Worm (Caenorhabditis elegans) whole organism, young adult: ENCODE results near the gene xtr-1.

Experiments used
- B0035.1 ChIP-seq: sonication (generic microtip); optimal IDR thresholded peaks from 2 replicates; lab custom pipeline; 2016; ENCODE audit warnings: missing genetic modification characterization, mild to moderate bottlenecking, missing compliant biosample characterization, missing genotype, missing genetic modification reagents
- F22D6.2 ChIP-seq: sonication (generic microtip); optimal IDR thresholded peaks from 2 replicates; lab custom pipeline; 2016; ENCODE audit warnings: mild to moderate bottlenecking, missing genetic modification characterization, missing compliant biosample characterization
- K11D2.4 ChIP-seq: fragments of 200-800 bp; sonication (Bioruptor generic); IDR thresholded peaks from 2 replicates; pipeline ENCODE4 v1.3.6; 2022; ENCODE audit warnings: missing genetic modification reagents, missing genetic modification characterization, missing compliant biosample characterization
- K12H6.12 ChIP-seq: fragments of 200-800 bp; sonication (Bioruptor generic); optimal IDR thresholded peaks from 2 replicates; lab custom pipeline; 2018; ENCODE audit warnings: mild to moderate bottlenecking, missing genetic modification characterization, missing compliant biosample characterization
- T07F8.4 ChIP-seq: sonication (generic microtip); optimal IDR thresholded peaks from 2 replicates; lab custom pipeline; 2016; ENCODE audit warnings: mild to moderate bottlenecking, missing genetic modification characterization, moderate library complexity, missing compliant biosample characterization
- Y95B8A.8 ChIP-seq: fragments of 200-800 bp; sonication (Bioruptor generic); IDR thresholded peaks from 2 replicates; pipeline ENCODE4 v1.3.6; 2022; ENCODE audit warnings: missing genetic modification reagents, missing genetic modification characterization, missing compliant biosample characterization
- akir-1 ChIP-seq: fragments of 200-800 bp; sonication (Bioruptor generic); optimal IDR thresholded peaks from 2 replicates; lab custom pipeline; 2018; ENCODE audit warnings: mild to moderate bottlenecking, missing genetic modification characterization, moderate library complexity, missing compliant biosample characterization
- attf-5 ChIP-seq: fragments of 200-800 bp; sonication (Bioruptor generic); optimal IDR thresholded peaks from 2 replicates; lab custom pipeline; 2018; ENCODE audit warnings: mild to moderate bottlenecking, missing genetic modification characterization, missing compliant biosample characterization
- attf-6 ChIP-seq: fragments of 200-800 bp; sonication (Bioruptor generic); IDR thresholded peaks from 2 replicates; pipeline ENCODE4 v1.3.6; 2022; ENCODE audit warnings: missing genetic modification reagents, missing genetic modification characterization, missing compliant biosample characterization
- bed-1 ChIP-seq: fragments of 200-800 bp; sonication (Bioruptor generic); IDR thresholded peaks from 2 replicates; pipeline ENCODE4 v1.3.6; 2022; ENCODE audit warnings: missing genetic modification reagents, missing genetic modification characterization, missing compliant biosample characterization
- ceh-58 ChIP-seq: fragments of 200-800 bp; sonication (Bioruptor generic); IDR thresholded peaks from 2 replicates; pipeline ENCODE4 v1.3.6; 2022; ENCODE audit warnings: missing genetic modification characterization, missing compliant biosample characterization
- die-1 ChIP-seq: sonication (generic microtip); optimal IDR thresholded peaks from 2 replicates; lab custom pipeline; 2016; ENCODE audit warnings: missing genotype, mild to moderate bottlenecking, missing genetic modification characterization, missing compliant biosample characterization
- dpff-1 ChIP-seq: sonication (generic microtip); optimal IDR thresholded peaks from 2 replicates; lab custom pipeline; 2017; ENCODE audit warnings: mild to moderate bottlenecking, missing genetic modification characterization, missing compliant biosample characterization
- egl-44 ChIP-seq: fragments of 200-800 bp; sonication (Bioruptor generic); IDR thresholded peaks from 2 replicates; pipeline ENCODE4 v1.3.6; 2022; ENCODE audit warnings: missing genetic modification reagents, missing genetic modification characterization, missing compliant biosample characterization
- ekl-4 ChIP-seq: fragments of 200-800 bp; sonication (Bioruptor generic); IDR thresholded peaks from 2 replicates; pipeline ENCODE4 v1.3.6; 2022; ENCODE audit warnings: missing genetic modification reagents, missing genetic modification characterization, missing compliant biosample characterization
- him-1 ChIP-seq: sonication (generic microtip); optimal IDR thresholded peaks from 2 replicates; lab custom pipeline; 2016; ENCODE audit warnings: missing genotype, missing genetic modification reagents, missing genetic modification characterization, missing compliant biosample characterization
- hmg-20 ChIP-seq: fragments of 200-800 bp; sonication (Bioruptor generic); IDR thresholded peaks from 2 replicates; pipeline ENCODE4 v1.3.6; 2022; ENCODE audit warnings: missing genetic modification reagents, missing genetic modification characterization, missing compliant biosample characterization
- lag-1 ChIP-seq: fragments of 200-800 bp; sonication (Bioruptor generic); IDR thresholded peaks from 2 replicates; pipeline ENCODE4 v1.3.6; 2022; ENCODE audit warnings: missing genetic modification reagents, missing genetic modification characterization, missing compliant biosample characterization
- lin-26 ChIP-seq: fragments of 200-800 bp; sonication (Bioruptor generic); IDR thresholded peaks from 2 replicates; pipeline ENCODE4 v1.3.6; 2022; ENCODE audit warnings: missing genetic modification reagents, missing genetic modification characterization, missing compliant biosample characterization
- lin-54 ChIP-seq: fragments of 200-800 bp; sonication (Bioruptor generic); optimal IDR thresholded peaks from 2 replicates; lab custom pipeline; 2018; ENCODE audit warnings: mild to moderate bottlenecking, missing genetic modification characterization, missing compliant biosample characterization
- madf-10 ChIP-seq: sonication (generic microtip); optimal IDR thresholded peaks from 2 replicates; lab custom pipeline; 2016; ENCODE audit warnings: mild to moderate bottlenecking, missing genetic modification characterization, missing compliant biosample characterization
- madf-3 ChIP-seq: fragments of 200-800 bp; sonication (Bioruptor generic); IDR thresholded peaks from 2 replicates; pipeline ENCODE4 v1.3.6; 2022; ENCODE audit warnings: missing genetic modification reagents, missing genetic modification characterization, missing compliant biosample characterization
- madf-6 ChIP-seq: fragments of 200-800 bp; sonication (Bioruptor generic); IDR thresholded peaks from 2 replicates; pipeline ENCODE4 v1.3.6; 2022; ENCODE audit warnings: missing genetic modification reagents, missing genetic modification characterization, missing compliant biosample characterization
- mel-28 ChIP-seq: sonication (generic microtip); optimal IDR thresholded peaks from 2 replicates; lab custom pipeline; 2016; ENCODE audit warnings: borderline replicate concordance, mild to moderate bottlenecking, missing genetic modification characterization, missing compliant biosample characterization
- mes-4 ChIP-seq: sonication (generic microtip); optimal IDR thresholded peaks from 2 replicates; lab custom pipeline; 2016; ENCODE audit warnings: missing genotype, missing genetic modification characterization, missing compliant biosample characterization
- nhr-179 ChIP-seq: sonication (generic microtip); optimal IDR thresholded peaks from 2 replicates; lab custom pipeline; 2016; ENCODE audit warnings: mild to moderate bottlenecking, missing genetic modification characterization, missing compliant biosample characterization
- nhr-27 ChIP-seq: fragments of 200-800 bp; sonication (Bioruptor generic); optimal IDR thresholded peaks from 2 replicates; lab custom pipeline; 2018; ENCODE audit warnings: mild to moderate bottlenecking, missing genetic modification characterization, moderate library complexity, missing compliant biosample characterization
- nhr-80 ChIP-seq: sonication (generic microtip); optimal IDR thresholded peaks from 2 replicates; lab custom pipeline; 2016; ENCODE audit warnings: missing genetic modification characterization, missing compliant biosample characterization
- snpc-1.3 ChIP-seq: sonication (generic microtip); optimal IDR thresholded peaks from 2 replicates; lab custom pipeline; 2017; ENCODE audit warnings: missing genetic modification characterization, mild to moderate bottlenecking, missing compliant biosample characterization, antibody characterized with exemption, moderate library complexity, missing genotype, missing genetic modification reagents; ENCODE audit not compliant: insufficient read depth
- sptf-2 ChIP-seq: fragments of 200-800 bp; sonication (Bioruptor generic); optimal IDR thresholded peaks from 2 replicates; lab custom pipeline; 2018; ENCODE audit warnings: mild to moderate bottlenecking, missing genetic modification characterization, missing compliant biosample characterization
- tbx-9 ChIP-seq: sonication (generic microtip); optimal IDR thresholded peaks from 2 replicates; lab custom pipeline; 2016; ENCODE audit warnings: borderline replicate concordance, missing genetic modification characterization, inconsistent platforms, missing compliant biosample characterization
- zim-3 ChIP-seq: sonication (generic microtip); optimal IDR thresholded peaks from 2 replicates; lab custom pipeline; 2017; ENCODE audit warnings: mild to moderate bottlenecking, missing genetic modification characterization, moderate library complexity, missing compliant biosample characterization
- ztf-22 ChIP-seq: fragments of 200-800 bp; sonication (Bioruptor generic); optimal IDR thresholded peaks from 2 replicates; lab custom pipeline; 2018; ENCODE audit warnings: mild to moderate bottlenecking, missing genetic modification characterization, moderate library complexity, missing compliant biosample characterization

The xtr-1 gene

DNA sequence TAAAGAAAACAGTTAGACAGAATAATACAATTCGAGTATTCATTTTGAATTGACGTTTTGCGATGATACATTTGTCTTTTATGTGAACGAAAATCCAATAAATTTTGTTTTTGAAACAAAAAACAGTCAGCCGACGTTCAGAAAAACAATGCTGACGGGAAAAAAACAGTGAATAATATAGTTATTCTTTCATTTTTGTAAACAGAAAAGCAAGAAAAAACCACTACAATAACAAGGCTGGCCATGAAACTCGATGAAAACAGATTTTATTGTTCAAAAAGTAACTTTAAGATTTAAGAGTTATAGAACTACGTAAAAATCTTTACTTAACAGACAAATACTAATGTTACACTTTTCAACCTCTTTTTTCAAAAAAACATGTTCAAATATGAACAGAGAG is 2.5 kb upstream of the xtr-1 start, which contains the start of gene F54F7.3:
Gene F54F7.3, minus strand, starts transcription at position 101 of the 400 bp plus-strand sequence.
- TF ChIP-seq dpff-1 (tag; lab: Kevin White, UChicago) = no peak
- no peak for TF ChIP-seq attf-6 (GFP tag; lab: Robert Waterston, UW)
- no peak for TF ChIP-seq ceh-58 (GFP tag; lab: Robert Waterston, UW)
- no peak for TF ChIP-seq ztf-22
- TF ChIP-seq madf-3 (GFP tag; lab: Robert Waterston, UW) = no peak
- no peak for TF ChIP-seq K12H6.12 (tag; lab: Kevin White, UChicago)
- no peak for TF ChIP-seq nhr-27 (tag; lab: Kevin White, UChicago)
- no peak for TF ChIP-seq attf-5 (GFP tag; lab: Kevin White, UChicago)
- TF ChIP-seq tbx-9 = no peak
- no peak for TF ChIP-seq T07F8.4 (tag; lab: Kevin White, UChicago)

DNA sequence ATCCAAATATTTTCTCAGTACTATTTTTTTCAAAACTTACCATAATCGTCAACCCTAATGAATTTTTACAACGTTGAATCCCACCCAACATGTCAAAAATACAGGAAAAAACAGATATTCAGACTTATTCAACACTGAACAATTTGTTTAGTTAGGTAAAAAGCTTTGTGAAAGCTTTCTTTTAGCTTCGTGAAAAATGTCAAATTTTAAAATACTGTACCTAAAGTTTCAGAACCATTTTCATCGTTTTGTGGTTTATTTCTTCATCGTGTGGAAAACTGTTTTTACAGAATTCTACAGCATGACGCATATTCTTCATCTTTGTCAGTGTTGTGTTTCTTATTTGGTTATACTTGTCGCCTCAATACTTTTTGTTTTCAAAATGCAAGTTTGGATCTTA is 2.0 kb upstream of the xtr-1 start, which contains the start of gene F54F7.14:
Gene F54F7.14, plus strand, starts transcription at position 301 of the 400 bp plus-strand sequence.
- TF ChIP-seq Y95B8A.8 (GFP tag; lab: Robert Waterston, UW) (no peak), lag-1 (GFP tag; lab: Robert Waterston, UW) (no peak), F22D6.2 (tag; lab: Kevin White, UChicago) (no peak), madf-6 (no peak), B0035.1 (tag; lab: Kevin White, UChicago) (no peak), mes-4 (tag; lab: Kevin White, UChicago) (no peak), akir-1 (GFP tag; lab: Kevin White, UChicago) (no peak)

DNA sequence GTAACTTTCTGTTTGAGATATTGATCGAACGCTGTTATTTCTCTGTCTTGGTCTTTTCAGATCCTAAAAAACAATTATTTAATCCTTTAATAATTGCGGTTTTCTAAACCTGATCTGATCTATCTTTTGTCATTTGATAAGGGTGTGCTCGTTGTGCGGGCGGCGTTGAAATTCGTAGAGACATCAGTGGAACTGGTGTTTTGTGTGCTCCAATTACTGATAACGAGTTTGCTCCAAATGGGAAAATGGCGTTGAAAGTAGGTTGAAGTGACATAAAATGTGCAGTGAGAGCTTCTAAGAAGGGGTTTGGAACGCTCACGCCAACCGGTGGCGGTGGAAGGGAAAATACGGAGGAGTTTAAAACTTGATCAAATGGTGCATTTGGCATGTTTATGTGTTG is 1.8 kb downstream of the xtr-1 start:
- peak; percentile 58 for TF ChIP-seq nhr-80 (tag; lab: Kevin White, UChicago)
- TF ChIP-seq sptf-2 (GFP tag; lab: Kevin White, UChicago) = no peak
- TF ChIP-seq, all 124 proteins: peak for 1

ce11 chrX:11854903-11855302 is 2.3 kb downstream of the xtr-1 start, which contains the start of gene F54F7.8:
F54F7.8 (minus strand) TSS chrX:11855003.
- TF ChIP-seq ekl-4 (GFP tag; lab: Robert Waterston, UW) (no peak), madf-10 (tag; lab: Kevin White, UChicago) (no peak)

- TF ChIP-seq hmg-20 (GFP tag; lab: Robert Waterston, UW) (no peak), die-1 (tag; lab: Kevin White, UChicago) (no peak), lin-54 (GFP tag; lab: Kevin White, UChicago) (no peak), T07F8.4 (tag; lab: Kevin White, UChicago) (no peak), lin-26 (GFP tag; lab: Robert Waterston, UW) (no peak), him-1 (tag; lab: Kevin White, UChicago) (no peak), bed-1 (GFP tag; lab: Robert Waterston, UW) (no peak), nhr-179 (tag; lab: Kevin White, UChicago) (no peak), zim-3 (tag; lab: Kevin White, UChicago) (no peak), madf-6 (no peak), egl-44 (GFP tag; lab: Robert Waterston, UW) (no peak)
- TF ChIP-seq, all 124 proteins: peak for 0
These were observed 3.6 kb downstream of the xtr-1 start for ce11 chrX:11856214-11856613.

DNA sequence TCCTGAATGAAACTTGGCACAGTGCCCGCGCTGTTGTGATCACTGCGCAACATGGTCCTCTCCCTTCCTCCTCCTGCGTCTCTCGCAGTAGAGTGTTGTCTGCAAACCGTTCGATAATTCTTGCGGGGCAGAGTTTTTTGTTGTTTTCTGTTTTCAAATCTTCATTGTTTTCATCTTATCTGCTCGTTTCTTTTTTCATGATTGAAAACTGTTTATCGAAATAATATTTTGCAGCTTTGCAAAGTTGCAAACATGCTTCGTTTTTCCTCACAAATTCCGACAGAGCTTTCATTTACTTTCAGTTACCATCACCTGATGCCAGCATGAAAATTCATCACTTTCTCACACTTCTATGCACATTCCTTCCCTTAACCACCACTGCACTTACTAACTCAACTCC is 4.6 kb downstream of the xtr-1 start, which contains the start of gene mes-1:
Gene mes-1, plus strand, starts transcription at position 301 of the 400 bp plus-strand sequence.
- TF ChIP-seq mel-28 (tag; lab: Kevin White, UChicago) = no peak
- no peak for TF ChIP-seq snpc-1.3 (tag; lab: Kevin White, UChicago)
- TF ChIP-seq K11D2.4 (GFP tag; lab: Robert Waterston, UW) = no peak
